Fruit fly (Drosophila melanogaster) whole organism, adult: ENCODE measurements around the gene Rtnl1.

Experiments used
- CG11617 ChIP-seq: fragments of 200-800 bp; sonication (Bioruptor generic); optimal IDR thresholded peaks from 2 replicates; lab custom pipeline; 2017; ENCODE audit warnings: mild to moderate bottlenecking, missing biosample characterization, missing genetic modification reagents, missing genetic modification characterization
- CG12768 ChIP-seq: fragments of 200-800 bp; sonication (Bioruptor generic); optimal IDR thresholded peaks from 2 replicates; lab custom pipeline; 2017; ENCODE audit warnings: missing biosample characterization, missing genetic modification characterization, mild to moderate bottlenecking, moderate library complexity, missing genetic modification reagents
- CG14711 ChIP-seq: fragments of 200-800 bp; sonication (Bioruptor generic); optimal IDR thresholded peaks from 2 replicates; lab custom pipeline; 2018; ENCODE audit warnings: missing biosample characterization, mild to moderate bottlenecking, missing genetic modification characterization, moderate library complexity
- CG1620 ChIP-seq: fragments of 200-800 bp; sonication (Bioruptor generic); optimal IDR thresholded peaks from 2 replicates; lab custom pipeline; 2016; ENCODE audit warnings: missing biosample characterization, missing genetic modification characterization
- CG33017 ChIP-seq: fragments of 200-800 bp; sonication (Bioruptor generic); optimal IDR thresholded peaks from 2 replicates; lab custom pipeline; 2018; ENCODE audit warnings: missing biosample characterization, mild to moderate bottlenecking, missing genetic modification characterization, moderate library complexity
- CG5204 ChIP-seq: fragments of 200-800 bp; sonication (Bioruptor generic); optimal IDR thresholded peaks from 2 replicates; lab custom pipeline; 2016; ENCODE audit warnings: missing biosample characterization, missing genetic modification characterization
- CG7045 ChIP-seq: fragments of 200-800 bp; sonication (Bioruptor generic); optimal IDR thresholded peaks from 2 replicates; lab custom pipeline; 2017; ENCODE audit warnings: missing biosample characterization, mild to moderate bottlenecking, missing genetic modification characterization
- CG7101 ChIP-seq: fragments of 200-800 bp; sonication (Bioruptor generic); optimal IDR thresholded peaks from 2 replicates; lab custom pipeline; 2018; ENCODE audit warnings: missing biosample characterization, mild to moderate bottlenecking, missing genetic modification characterization, moderate library complexity
- Clk ChIP-seq: fragments of 200-800 bp; sonication (Bioruptor generic); optimal IDR thresholded peaks from 2 replicates; lab custom pipeline; 2017; ENCODE audit warnings: missing biosample characterization, missing genetic modification characterization
- Crg-1 ChIP-seq: fragments of 200-800 bp; sonication (Bioruptor generic); optimal IDR thresholded peaks from 2 replicates; lab custom pipeline; 2016; ENCODE audit warnings: missing biosample characterization, missing genetic modification characterization
- Hr96 ChIP-seq: fragments of 200-800 bp; sonication (Bioruptor generic); optimal IDR thresholded peaks from 2 replicates; lab custom pipeline; 2016; ENCODE audit warnings: missing biosample characterization, missing genetic modification characterization
- Mnt ChIP-seq: fragments of 200-800 bp; sonication (Bioruptor generic); optimal IDR thresholded peaks from 2 replicates; lab custom pipeline; 2016; ENCODE audit warnings: missing biosample characterization, mild to moderate bottlenecking, missing genetic modification characterization
- bab1 ChIP-seq: fragments of 200-800 bp; sonication (Bioruptor generic); optimal IDR thresholded peaks from 3 replicates; lab custom pipeline; 2019; ENCODE audit warnings: missing biosample characterization, mild to moderate bottlenecking, missing genetic modification characterization, moderate library complexity
- cic ChIP-seq: fragments of 200-800 bp; sonication (Bioruptor generic); optimal IDR thresholded peaks from 2 replicates; lab custom pipeline; 2017; ENCODE audit warnings: missing biosample characterization, mild to moderate bottlenecking, missing genetic modification characterization, moderate library complexity
- cnc ChIP-seq, 2 experiments: fragments of >200 bp; optimal IDR thresholded peaks; 2 replicates each; lab custom pipeline; 2017
- kay ChIP-seq: fragments of 200-800 bp; sonication (Bioruptor generic); peaks from one replicate; lab custom pipeline; 2016; ENCODE audit warnings: missing biosample characterization, missing genetic modification characterization, borderline replicate concordance
- ovo ChIP-seq: fragments of 200-800 bp; sonication (Bioruptor generic); optimal IDR thresholded peaks from 2 replicates; lab custom pipeline; 2016; ENCODE audit warnings: missing biosample characterization, missing genetic modification characterization
- pad ChIP-seq: fragments of 200-800 bp; sonication (Bioruptor generic); optimal IDR thresholded peaks from 3 replicates; lab custom pipeline; 2017; ENCODE audit warnings: missing biosample characterization, missing genetic modification characterization, mild to moderate bottlenecking, moderate library complexity, missing genetic modification reagents
- tj ChIP-seq: fragments of 200-800 bp; sonication (Bioruptor generic); optimal IDR thresholded peaks from 3 replicates; lab custom pipeline; 2017; ENCODE audit warnings: missing biosample characterization, mild to moderate bottlenecking, missing genetic modification characterization, moderate library complexity
- toe ChIP-seq: fragments of 200-800 bp; sonication (Bioruptor generic); optimal IDR thresholded peaks from 2 replicates; lab custom pipeline; 2016; ENCODE audit warnings: missing biosample characterization, missing genetic modification characterization

The Rtnl1 gene

DNA sequence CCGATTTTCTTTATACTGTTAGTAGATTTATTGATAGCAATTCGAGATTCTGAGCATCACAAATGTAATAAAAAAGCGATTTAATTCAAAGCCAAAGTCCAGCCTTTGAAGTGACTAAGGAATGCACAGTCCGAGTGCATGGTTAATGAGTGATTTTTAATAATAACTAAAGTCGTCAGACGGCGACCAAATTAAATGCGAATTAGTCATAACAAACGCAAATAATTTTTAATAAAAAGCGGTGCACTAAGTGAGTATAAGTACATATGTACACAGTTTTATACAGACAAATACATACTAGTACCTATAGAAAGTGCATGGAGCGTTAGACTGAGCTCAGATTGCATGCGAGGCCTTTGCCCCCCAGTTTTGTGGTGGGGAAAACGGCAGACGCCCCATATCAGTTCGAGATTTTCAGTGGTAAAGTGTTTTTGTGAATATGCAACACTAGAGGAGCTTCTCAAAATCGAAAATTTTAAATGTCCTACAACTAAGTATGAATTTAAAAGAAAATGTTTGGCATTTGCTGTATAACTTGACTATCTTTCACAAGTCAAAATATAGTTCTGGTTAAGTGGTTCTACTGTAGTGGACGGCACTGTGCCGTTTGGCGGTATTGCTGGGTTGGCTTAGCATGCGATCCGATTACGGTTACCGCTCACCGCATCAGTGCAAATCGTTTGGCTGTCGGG, 6.7 kb downstream of the Rtnl1 start:
- TF ChIP-seq CG33017 (tag; lab: Kevin White, UChicago) (peak; percentile 85), Hr96 (GFP tag; lab: Kevin White, UChicago) (peak; percentile 36), CG14711 (tag; lab: Kevin White, UChicago) (peak; percentile 52), CG1620 (GFP tag; lab: Kevin White, UChicago) (no peak), pad (GFP tag; lab: Kevin White, UChicago) (peak; percentile 39), CG7101 (tag; lab: Kevin White, UChicago) (peak; percentile 76), Crg-1 (peak; percentile 29), ovo (GFP tag; lab: Kevin White, UChicago) (no peak), Clk (peak; percentile 13), CG7045 (GFP tag; lab: Kevin White, UChicago) (peak; percentile 74), kay (GFP tag; lab: Kevin White, UChicago) (peak; percentile 97), Mnt (GFP tag; lab: Kevin White, UChicago) (peak; percentile 32), CG5204 (GFP tag; lab: Kevin White, UChicago) (peak; percentile 7), tj (GFP tag; lab: Kevin White, UChicago) (peak; percentile 64), bab1 (GFP tag; lab: Kevin White, UChicago) (peak; percentile 10), toe (GFP tag; lab: Kevin White, UChicago) (peak; percentile 25), CG11617 (GFP tag; lab: Kevin White, UChicago) (peak; percentile 54), CG12768 (GFP tag; lab: Kevin White, UChicago) (peak; percentile 82), cnc (optimal IDR thresholded peaks at IDR 0.05; lab: Kevin White, UChicago) (no peak), cic (GFP tag; lab: Kevin White, UChicago) (peak; percentile 70)

DNA sequence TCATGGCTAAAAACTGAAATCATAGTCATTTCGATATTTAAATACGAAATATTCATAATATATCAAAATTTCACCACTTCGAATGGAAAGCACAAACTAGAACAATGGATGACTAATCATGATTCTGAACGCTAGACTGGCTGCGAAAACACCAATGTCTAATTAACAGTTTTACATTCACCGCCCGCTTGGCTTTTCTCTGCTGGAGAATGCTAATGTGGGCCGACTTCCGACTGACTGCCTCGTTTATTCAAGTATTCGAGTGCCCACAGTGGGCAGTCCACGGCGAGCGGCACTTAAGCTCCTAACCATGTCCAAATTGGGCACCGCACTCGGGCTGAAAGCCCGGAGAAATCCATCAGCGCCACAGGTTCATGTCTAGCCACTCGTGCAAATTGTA, 7.5 kb downstream of the Rtnl1 start:
- TF ChIP-seq bab1 (GFP tag; lab: Kevin White, UChicago) (no peak), pad (GFP tag; lab: Kevin White, UChicago) (no peak), CG11617 (GFP tag; lab: Kevin White, UChicago) (no peak), cnc (optimal IDR thresholded peaks at IDR 0.05; lab: Kevin White, UChicago) (no peak), Hr96 (GFP tag; lab: Kevin White, UChicago) (no peak), CG5204 (GFP tag; lab: Kevin White, UChicago) (no peak), cic (GFP tag; lab: Kevin White, UChicago) (no peak), CG1620 (GFP tag; lab: Kevin White, UChicago) (no peak), Crg-1 (no peak), kay (GFP tag; lab: Kevin White, UChicago) (no peak), tj (GFP tag; lab: Kevin White, UChicago) (no peak), CG7101 (tag; lab: Kevin White, UChicago) (no peak), Clk (no peak), CG14711 (tag; lab: Kevin White, UChicago) (no peak), CG33017 (tag; lab: Kevin White, UChicago) (no peak), CG7045 (GFP tag; lab: Kevin White, UChicago) (no peak), CG12768 (GFP tag; lab: Kevin White, UChicago) (no peak), toe (GFP tag; lab: Kevin White, UChicago) (no peak)

DNA sequence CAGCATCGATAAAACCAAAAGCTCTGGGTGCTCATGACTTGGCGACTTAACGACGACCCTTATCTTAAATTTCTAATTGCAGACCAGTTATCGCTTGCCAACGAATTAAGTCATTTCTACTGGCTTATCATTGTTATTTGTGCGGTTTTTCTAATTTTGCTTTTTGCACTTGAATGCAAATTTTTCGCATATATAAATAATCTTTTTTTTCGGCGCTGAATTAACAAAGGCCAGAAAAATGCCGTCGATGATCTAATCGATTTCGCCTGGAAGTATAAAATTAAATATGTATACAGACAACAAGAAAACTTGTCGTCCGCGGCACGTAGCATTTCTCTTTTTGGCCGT, 8.0 kb downstream of the Rtnl1 start:
- no peak for TF ChIP-seq cnc (optimal IDR thresholded peaks at IDR 0.05; lab: Kevin White, UChicago)
- peak; percentile 41 for TF ChIP-seq kay (GFP tag; lab: Kevin White, UChicago)

DNA sequence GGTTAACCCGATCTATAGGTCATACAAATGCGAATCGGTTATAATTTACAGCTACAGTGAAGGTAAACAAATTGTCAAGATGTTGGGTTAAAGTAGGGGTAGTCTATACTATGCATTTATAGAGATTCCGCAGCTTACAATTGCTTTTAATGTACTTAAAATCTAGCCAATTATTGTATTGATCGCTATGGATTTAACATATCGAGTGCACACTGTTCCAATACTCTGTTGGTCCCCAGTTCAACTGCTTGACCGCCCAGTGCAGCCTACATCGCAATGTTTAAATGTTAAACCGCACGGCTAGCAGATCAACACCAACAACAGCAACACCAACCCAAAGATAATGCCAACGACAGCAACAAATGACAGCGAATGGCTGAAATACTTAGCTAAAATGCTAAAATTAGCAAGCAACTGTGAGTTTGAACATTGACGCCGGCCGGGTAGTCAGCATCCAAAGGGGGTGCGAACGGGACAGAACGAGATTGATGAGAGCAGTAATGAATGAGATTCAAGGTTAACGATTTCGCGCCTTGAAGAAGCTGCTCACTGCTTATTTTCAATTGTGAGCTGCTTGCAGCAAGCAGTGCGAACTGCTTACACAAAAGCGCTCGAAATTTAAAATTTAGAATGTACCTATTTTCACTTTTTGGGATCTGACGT, 8.5 kb downstream of the Rtnl1 start:
- no peak for TF ChIP-seq Clk
- peak; percentile 33 for TF ChIP-seq kay (GFP tag; lab: Kevin White, UChicago)
- no peak for TF ChIP-seq Hr96 (GFP tag; lab: Kevin White, UChicago)
- no peak for TF ChIP-seq CG33017 (tag; lab: Kevin White, UChicago)
- no peak for TF ChIP-seq toe (GFP tag; lab: Kevin White, UChicago)
- TF ChIP-seq CG7101 (tag; lab: Kevin White, UChicago), result no peak
- TF ChIP-seq Crg-1, result no peak
- TF ChIP-seq tj (GFP tag; lab: Kevin White, UChicago), result peak; percentile 68
- no peak for TF ChIP-seq CG11617 (GFP tag; lab: Kevin White, UChicago)
- TF ChIP-seq CG1620 (GFP tag; lab: Kevin White, UChicago), result no peak
- TF ChIP-seq CG14711 (tag; lab: Kevin White, UChicago), result peak; percentile 35
- no peak for TF ChIP-seq CG7045 (GFP tag; lab: Kevin White, UChicago)
- peak; percentile 72 for TF ChIP-seq cic (GFP tag; lab: Kevin White, UChicago)
- TF ChIP-seq pad (GFP tag; lab: Kevin White, UChicago), result peak; percentile 97
- no peak for TF ChIP-seq bab1 (GFP tag; lab: Kevin White, UChicago)
- TF ChIP-seq ovo (GFP tag; lab: Kevin White, UChicago), result no peak
- peak; percentile 11 for TF ChIP-seq CG12768 (GFP tag; lab: Kevin White, UChicago)
- TF ChIP-seq cnc (optimal IDR thresholded peaks at IDR 0.05; lab: Kevin White, UChicago), result no peak
- TF ChIP-seq CG5204 (GFP tag; lab: Kevin White, UChicago), result no peak
- no peak for TF ChIP-seq Mnt (GFP tag; lab: Kevin White, UChicago)

DNA sequence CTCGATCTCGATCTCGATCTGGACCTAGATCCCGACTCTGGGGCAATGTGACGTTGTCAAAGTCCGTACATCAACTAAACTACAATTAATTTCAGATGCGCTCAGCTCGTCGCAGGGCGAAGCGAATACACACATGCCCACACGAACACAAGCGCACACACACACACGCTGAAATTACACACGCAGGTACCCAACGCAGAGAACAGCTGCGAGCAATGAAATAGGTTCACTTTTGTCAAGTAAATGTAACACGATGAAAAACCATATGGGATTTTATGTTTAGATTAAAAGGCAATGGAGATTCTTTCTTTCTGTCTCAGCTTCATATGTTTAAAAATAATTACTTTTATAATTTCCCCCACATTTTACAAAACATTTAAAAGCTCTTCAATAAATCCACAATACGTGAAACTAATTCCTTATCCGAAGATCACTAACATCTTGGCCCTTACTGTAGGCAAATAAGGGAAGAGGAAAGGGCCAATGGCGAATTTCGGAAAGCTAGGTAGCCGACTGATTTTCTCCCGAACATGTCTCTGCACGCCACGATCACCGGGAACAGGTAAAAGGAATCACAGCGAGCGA, 9.1 kb downstream of the Rtnl1 start:
- no peak for TF ChIP-seq Crg-1
- TF ChIP-seq CG7101 (tag; lab: Kevin White, UChicago), result peak; percentile 92
- peak; percentile 56 for TF ChIP-seq Clk
- peak; percentile 76 for TF ChIP-seq bab1 (GFP tag; lab: Kevin White, UChicago)
- no peak for TF ChIP-seq cnc (optimal IDR thresholded peaks at IDR 0.05; lab: Kevin White, UChicago)
- peak; percentile 80 for TF ChIP-seq toe (GFP tag; lab: Kevin White, UChicago)
- peak; percentile 41 for TF ChIP-seq ovo (GFP tag; lab: Kevin White, UChicago)
- TF ChIP-seq Hr96 (GFP tag; lab: Kevin White, UChicago), result peak; percentile 77
- peak; percentile 86 for TF ChIP-seq CG11617 (GFP tag; lab: Kevin White, UChicago)
- TF ChIP-seq tj (GFP tag; lab: Kevin White, UChicago), result peak; percentile 18
- peak; percentile 18 for TF ChIP-seq pad (GFP tag; lab: Kevin White, UChicago)
- peak; percentile 65 for TF ChIP-seq Mnt (GFP tag; lab: Kevin White, UChicago)
- TF ChIP-seq CG14711 (tag; lab: Kevin White, UChicago), result peak; percentile 76
- peak; percentile 72 for TF ChIP-seq CG7045 (GFP tag; lab: Kevin White, UChicago)
- peak; percentile 91 for TF ChIP-seq CG5204 (GFP tag; lab: Kevin White, UChicago)
- TF ChIP-seq cic (GFP tag; lab: Kevin White, UChicago), result peak; percentile 55
- peak; percentile 83 for TF ChIP-seq CG12768 (GFP tag; lab: Kevin White, UChicago)
- peak; percentile 95 for TF ChIP-seq CG33017 (tag; lab: Kevin White, UChicago)
- TF ChIP-seq CG1620 (GFP tag; lab: Kevin White, UChicago), result peak; percentile 34
- peak; percentile 95 for TF ChIP-seq kay (GFP tag; lab: Kevin White, UChicago)
